Worm (Caenorhabditis elegans) whole organism, L2 larva: ENCODE data around the gene acr-14.

Source experiments
- C34F6.9 ChIP-seq: fragments of 150-350 bp; optimal IDR thresholded peaks from 2 replicates; lab custom pipeline; 2014; ENCODE audit warnings: missing biosample characterization, missing genetic modification characterization
- F13H6.1 ChIP-seq: sonication (generic microtip); optimal IDR thresholded peaks from 2 replicates; lab custom pipeline; 2016; ENCODE audit warnings: missing genetic modification characterization, missing compliant biosample characterization
- R02D3.7 ChIP-seq: fragments of 150-350 bp; optimal IDR thresholded peaks from 2 replicates; lab custom pipeline; 2014; ENCODE audit warnings: missing biosample characterization, missing genetic modification characterization
- ZK546.5 ChIP-seq: sonication (generic microtip); optimal IDR thresholded peaks from 2 replicates; lab custom pipeline; 2017; ENCODE audit warnings: missing biosample characterization, missing genetic modification characterization
- ama-1 ChIP-seq: fragments of 150-350 bp; optimal IDR thresholded peaks from 2 replicates; lab custom pipeline; 2018; ENCODE audit warnings: inconsistent platforms
- blmp-1 ChIP-seq: sonication (generic microtip); optimal IDR thresholded peaks from 2 replicates; lab custom pipeline; 2017; ENCODE audit warnings: missing genetic modification characterization, mild to moderate bottlenecking, missing compliant biosample characterization, antibody characterized with exemption, moderate library complexity; ENCODE audit not compliant: insufficient read depth
- ceh-16 ChIP-seq: fragments of 150-350 bp; optimal IDR thresholded peaks from 2 replicates; lab custom pipeline; 2014; ENCODE audit warnings: missing biosample characterization, missing genetic modification characterization
- ceh-82 ChIP-seq: fragments of 150-350 bp; optimal IDR thresholded peaks from 2 replicates; lab custom pipeline; 2014; ENCODE audit warnings: missing biosample characterization, missing genetic modification characterization
- crh-2 ChIP-seq: sonication (generic microtip); optimal IDR thresholded peaks from 2 replicates; lab custom pipeline; 2017; ENCODE audit warnings: missing biosample characterization, missing genetic modification characterization
- dmd-4 ChIP-seq: sonication (generic microtip); optimal IDR thresholded peaks from 2 replicates; lab custom pipeline; 2017; ENCODE audit warnings: missing biosample characterization, missing genetic modification characterization
- egl-27 ChIP-seq: sonication (generic microtip); optimal IDR thresholded peaks from 3 replicates; lab custom pipeline; 2017; ENCODE audit warnings: missing biosample characterization, missing genetic modification reagents, missing genetic modification characterization
- elt-1 ChIP-seq: fragments of 150-350 bp; optimal IDR thresholded peaks from 2 replicates; lab custom pipeline; 2014; ENCODE audit warnings: missing biosample characterization, missing genetic modification characterization
- elt-3 ChIP-seq: sonication (generic microtip); optimal IDR thresholded peaks from 2 replicates; lab custom pipeline; 2017; ENCODE audit warnings: missing biosample characterization, missing genetic modification characterization
- lin-11 ChIP-seq: fragments of 150-350 bp; sonication (generic microtip); optimal IDR thresholded peaks from 2 replicates; lab custom pipeline; 2014; ENCODE audit warnings: missing biosample characterization, missing genetic modification characterization, inconsistent platforms, mixed read lengths
- lin-13 ChIP-seq: fragments of 150-350 bp; optimal IDR thresholded peaks from 2 replicates; lab custom pipeline; 2014; ENCODE audit warnings: missing biosample characterization, missing genetic modification reagents, missing genetic modification characterization
- lin-39 ChIP-seq: fragments of 150-350 bp; optimal IDR thresholded peaks from 2 replicates; lab custom pipeline; 2014; ENCODE audit warnings: missing biosample characterization, missing genetic modification reagents, missing genetic modification characterization
- lsy-2 ChIP-seq, 2 experiments: fragments of 150-350 bp in 1 of 2; sonication (generic microtip) in 1 of 2; optimal IDR thresholded peaks; 2 replicates each; lab custom pipeline; 2014 to 2017; ENCODE audit warnings: missing biosample characterization in 2 of 2, missing genetic modification characterization in 2 of 2
- mbf-1 ChIP-seq: sonication (generic microtip); optimal IDR thresholded peaks from 2 replicates; lab custom pipeline; 2017; ENCODE audit warnings: missing biosample characterization, missing genetic modification characterization
- mdl-1 ChIP-seq, 2 experiments: fragments of 150-350 bp in 1 of 2; sonication (generic microtip) in 1 of 2; optimal IDR thresholded peaks; 2 replicates each; lab custom pipeline; 2017; ENCODE audit warnings: missing biosample characterization in 2 of 2, missing genetic modification characterization in 2 of 2
- nhr-10 ChIP-seq: sonication (generic microtip); optimal IDR thresholded peaks from 2 replicates; lab custom pipeline; 2017; ENCODE audit warnings: missing biosample characterization, missing genetic modification characterization
- nhr-11 ChIP-seq: fragments of 150-350 bp; optimal IDR thresholded peaks from 2 replicates; lab custom pipeline; 2014; ENCODE audit warnings: missing biosample characterization, missing genetic modification characterization
- nhr-12 ChIP-seq: fragments of 150-350 bp; optimal IDR thresholded peaks from 2 replicates; lab custom pipeline; 2014; ENCODE audit warnings: missing biosample characterization, missing genetic modification characterization
- nhr-129 ChIP-seq: fragments of 150-350 bp; optimal IDR thresholded peaks from 2 replicates; lab custom pipeline; 2014; ENCODE audit warnings: missing biosample characterization, missing genetic modification characterization
- nhr-23 ChIP-seq: fragments of 150-350 bp; optimal IDR thresholded peaks from 2 replicates; lab custom pipeline; 2014; ENCODE audit warnings: missing biosample characterization, missing genetic modification reagents, missing genetic modification characterization
- nhr-237 ChIP-seq: fragments of 150-350 bp; optimal IDR thresholded peaks from 2 replicates; lab custom pipeline; 2014; ENCODE audit warnings: missing biosample characterization, missing genetic modification characterization
- nhr-77 ChIP-seq: fragments of 150-350 bp; optimal IDR thresholded peaks from 2 replicates; lab custom pipeline; 2014; ENCODE audit warnings: missing biosample characterization, missing genetic modification characterization
- peb-1 ChIP-seq: fragments of 150-350 bp; optimal IDR thresholded peaks from 2 replicates; lab custom pipeline; 2014; ENCODE audit warnings: missing biosample characterization, missing genetic modification characterization
- sem-4 ChIP-seq: fragments of 150-350 bp; optimal IDR thresholded peaks from 2 replicates; lab custom pipeline; 2014; ENCODE audit warnings: missing biosample characterization, missing genetic modification reagents, missing genetic modification characterization
- skn-1 ChIP-seq: sonication (generic microtip); optimal IDR thresholded peaks from 2 replicates; lab custom pipeline; 2017; ENCODE audit warnings: missing biosample characterization, missing genetic modification characterization
- sma-3 ChIP-seq: sonication (generic microtip); optimal IDR thresholded peaks from 2 replicates; lab custom pipeline; 2016; ENCODE audit warnings: missing genetic modification reagents, missing genetic modification characterization, missing compliant biosample characterization
- sma-9 ChIP-seq, 2 experiments: fragments of 150-350 bp in 1 of 2; sonication (generic microtip) in 1 of 2; optimal IDR thresholded peaks; 2 replicates each; lab custom pipeline; 2014 to 2016; ENCODE audit warnings: missing genetic modification characterization in 2 of 2, mild to moderate bottlenecking in 1 of 2, missing biosample characterization in 1 of 2, missing compliant biosample characterization in 1 of 2, missing genetic modification reagents in 1 of 2, moderate library complexity in 1 of 2
- unc-39 ChIP-seq: fragments of 150-350 bp; optimal IDR thresholded peaks from 2 replicates; lab custom pipeline; 2014; ENCODE audit warnings: missing biosample characterization, missing genetic modification characterization
- zag-1 ChIP-seq: fragments of 150-350 bp; optimal IDR thresholded peaks from 2 replicates; lab custom pipeline; 2014; ENCODE audit warnings: missing biosample characterization, missing genetic modification characterization
- ztf-11 ChIP-seq: sonication (generic microtip); optimal IDR thresholded peaks from 2 replicates; lab custom pipeline; 2017; ENCODE audit warnings: missing biosample characterization, missing genetic modification characterization

Gene acr-14

DNA sequence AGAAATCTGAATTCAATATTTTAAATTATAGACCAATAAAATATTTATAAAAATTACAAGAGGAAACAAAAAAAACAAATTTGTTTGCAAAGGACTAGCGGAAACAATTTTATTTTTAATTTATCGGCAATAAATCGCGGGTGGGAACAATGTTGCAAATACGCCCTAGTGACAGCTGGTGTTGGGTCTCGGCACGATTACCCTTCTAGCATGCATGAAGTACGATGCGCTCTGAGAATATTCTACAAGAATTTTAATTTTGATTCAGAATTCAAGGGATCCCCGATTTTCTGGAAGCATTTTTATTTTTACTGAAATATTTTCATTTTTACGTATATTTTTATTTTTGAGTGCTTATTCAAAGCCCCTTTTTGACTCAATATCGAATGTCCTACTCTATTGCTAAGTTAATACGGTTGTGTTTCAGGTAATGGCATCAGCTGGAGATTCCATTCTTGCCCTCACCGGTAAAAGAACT, 8.1 kb upstream of the acr-14 start, which contains the start of the genes mig-5 and cct-1 (continued):
- TF ChIP-seq lin-11 = peak; percentile 98
- TF ChIP-seq R02D3.7 (tag; lab: Kevin White, UChicago) = peak; percentile 83
- TF ChIP-seq nhr-11 (tag; lab: Kevin White, UChicago) = peak; percentile 48
- peak; percentile 16 for TF ChIP-seq elt-1 (tag; lab: Kevin White, UChicago)
- peak; percentile 41 for TF ChIP-seq dmd-4
- TF ChIP-seq C34F6.9 (tag; lab: Kevin White, UChicago) = peak; percentile 99
- peak; percentile 99 for TF ChIP-seq sem-4 (tag; lab: Kevin White, UChicago)
- TF ChIP-seq nhr-10 (tag; lab: Kevin White, UChicago) = peak; percentile 85
- TF ChIP-seq nhr-129 = peak; percentile 94
- TF ChIP-seq peb-1 (tag; lab: Kevin White, UChicago) = no peak
- TF ChIP-seq egl-27 = peak; percentile 91
- no peak for TF ChIP-seq lin-39 (tag; lab: Kevin White, UChicago)
- peak; percentile 42 for TF ChIP-seq nhr-12 (tag; lab: Kevin White, UChicago)
- TF ChIP-seq lsy-2 (tag; optimal IDR thresholded peaks at IDR 0.05; lab: Kevin White, UChicago) = peak; percentile 99 to 100
- peak; percentile 91 for TF ChIP-seq ceh-82
- TF ChIP-seq nhr-237 (tag; lab: Kevin White, UChicago) = peak; percentile 84
- peak; percentile 98 for TF ChIP-seq sma-9 (GFP tag; optimal IDR thresholded peaks at IDR 0.05; lab: Kevin White, UChicago)
- TF ChIP-seq sma-9 (tag; optimal IDR thresholded peaks at IDR 0.05; lab: Kevin White, UChicago) = no peak
- peak; percentile 94 for TF ChIP-seq zag-1 (tag; lab: Kevin White, UChicago)
- TF ChIP-seq nhr-23 (tag; lab: Kevin White, UChicago) = no peak
- TF ChIP-seq elt-3 (tag; lab: Kevin White, UChicago) = no peak

DNA sequence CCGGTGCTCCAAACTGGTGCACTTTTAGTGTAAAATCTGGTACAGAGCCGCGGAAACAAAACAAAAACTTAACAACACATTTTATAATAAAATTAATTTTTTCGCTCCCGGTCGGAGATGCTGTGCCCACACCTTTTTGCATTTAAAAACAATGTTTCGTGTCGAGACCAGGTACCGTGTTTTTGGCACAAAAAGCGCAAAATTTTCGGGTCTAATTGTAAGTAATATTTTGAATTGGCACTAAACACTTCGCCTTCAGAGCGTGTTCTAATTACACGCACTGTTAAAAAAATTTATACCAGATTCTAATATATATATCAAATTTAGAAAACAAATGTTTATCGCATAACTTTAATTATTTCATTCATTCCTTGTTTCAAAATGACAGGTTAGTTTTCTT, 4.4 kb upstream of the acr-14 start, which contains the start of gene dylt-3:
dylt-3 (plus strand) TSS at position 301 of the 400 bp plus-strand sequence.
- TF ChIP-seq skn-1 (tag; lab: Kevin White, UChicago) = no peak
- TF ChIP-seq unc-39 (tag; lab: Kevin White, UChicago) = no peak
- no peak for TF ChIP-seq mbf-1 (tag; lab: Kevin White, UChicago)
- no peak for TF ChIP-seq sma-3 (GFP tag; lab: Kevin White, UChicago)

DNA sequence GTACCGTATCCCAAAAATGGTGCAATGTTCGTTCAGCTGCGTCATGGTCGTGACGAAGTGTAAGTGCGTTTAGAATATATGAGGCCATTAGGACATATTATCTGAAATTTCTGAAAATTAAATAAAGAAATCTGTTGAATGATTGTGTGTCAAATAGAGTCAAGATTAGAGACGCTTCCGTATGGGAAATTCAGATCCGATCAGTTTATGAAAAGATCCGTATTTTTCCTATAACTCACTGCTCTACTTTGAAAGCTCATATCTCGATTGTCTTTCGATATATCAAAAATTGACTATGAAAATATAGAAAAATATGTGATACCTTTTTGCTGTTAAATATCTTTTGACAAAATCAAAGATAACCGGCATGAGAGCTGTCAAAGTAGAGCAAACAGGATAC, 3.3 kb upstream of the acr-14 start, which contains the start of gene T05C12.4:
T05C12.4 (minus strand) TSS at position 101 of the 400 bp plus-strand sequence.
- TF ChIP-seq skn-1 (tag; lab: Kevin White, UChicago) (no peak), zag-1 (tag; lab: Kevin White, UChicago) (no peak), unc-39 (tag; lab: Kevin White, UChicago) (no peak), C34F6.9 (tag; lab: Kevin White, UChicago) (no peak), nhr-77 (tag; lab: Kevin White, UChicago) (no peak)

DNA sequence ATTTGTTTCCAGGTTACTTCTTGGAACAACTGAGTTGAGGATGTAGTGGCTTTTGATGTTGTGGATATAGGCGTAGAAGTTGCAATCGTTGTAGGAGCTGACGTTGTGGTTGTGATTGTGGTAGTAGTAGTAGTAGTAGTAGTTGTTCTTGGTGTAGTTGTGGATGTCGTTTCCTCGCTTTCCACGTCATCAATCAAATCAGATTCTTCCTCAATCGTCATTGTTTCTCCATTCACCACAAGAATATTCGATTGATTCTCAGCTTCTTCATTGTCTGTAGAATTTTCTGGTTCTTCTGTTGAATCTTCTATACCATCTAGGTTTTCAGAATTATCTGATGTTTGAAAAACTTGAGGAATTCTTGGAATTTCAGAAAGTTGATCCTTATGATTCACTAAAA, 1.6 kb upstream of the acr-14 start:
- no peak for TF ChIP-seq blmp-1 (tag; lab: Kevin White, UChicago)
- no peak for TF ChIP-seq ztf-11 (tag; lab: Kevin White, UChicago)
- no peak for TF ChIP-seq ama-1
- TF ChIP-seq mdl-1 (tag; optimal IDR thresholded peaks at IDR 0.05; lab: Kevin White, UChicago) = no peak
- TF ChIP-seq zag-1 (tag; lab: Kevin White, UChicago) = no peak
- TF ChIP-seq lsy-2 (tag; optimal IDR thresholded peaks at IDR 0.05; lab: Kevin White, UChicago) = no peak
- TF ChIP-seq F13H6.1 (tag; lab: Kevin White, UChicago) = no peak
- no peak for TF ChIP-seq elt-1 (tag; lab: Kevin White, UChicago)
- no peak for TF ChIP-seq nhr-129
- no peak for TF ChIP-seq nhr-23 (tag; lab: Kevin White, UChicago)
- no peak for TF ChIP-seq elt-3 (tag; lab: Kevin White, UChicago)
- TF ChIP-seq lin-13 (GFP tag; lab: Kevin White, UChicago) = no peak
- no peak for TF ChIP-seq dmd-4
- TF ChIP-seq ZK546.5 (tag; lab: Kevin White, UChicago) = no peak
- TF ChIP-seq crh-2 = no peak
- no peak for TF ChIP-seq nhr-12 (tag; lab: Kevin White, UChicago)
- TF ChIP-seq ceh-16 (tag; lab: Kevin White, UChicago) = no peak
- TF ChIP-seq nhr-77 (tag; lab: Kevin White, UChicago) = no peak
